Worm (Caenorhabditis elegans): ENCODE data around the gene mrpl-11.

Gene mrpl-11

ce11 chrIII:8717231-8717694 is at the start of gene mrpl-11:
TSS of gene mrpl-11 (plus strand) at chrIII:8717644.
- TF ChIP-seq sptf-1 (tag; optimal IDR thresholded peaks at IDR 0.05), result no peak
- TF ChIP-seq cnd-1 (tag; optimal IDR thresholded peaks at IDR 0.05), result no peak
- TF ChIP-seq elt-3 (tag; optimal IDR thresholded peaks at IDR 0.05), result no peak
- no peak for TF ChIP-seq elt-1 (tag; optimal IDR thresholded peaks at IDR 0.05; ENCODE audit: borderline replicate concordance, insufficient read depth)
- no peak for TF ChIP-seq drap-1 (GFP tag; optimal IDR thresholded peaks at IDR 0.05)
- no peak for TF ChIP-seq unc-120 (tag; optimal IDR thresholded peaks at IDR 0.05; ENCODE audit: poor library complexity, severe bottlenecking)
- TF ChIP-seq mep-1 (tag; optimal IDR thresholded peaks at IDR 0.05), result no peak
- TF ChIP-seq sem-2 (GFP tag; optimal IDR thresholded peaks at IDR 0.05), result no peak
- TF ChIP-seq hlh-1 (tag; optimal IDR thresholded peaks at IDR 0.05), result no peak
- TF ChIP-seq lin-13 (tag; optimal IDR thresholded peaks at IDR 0.05), result no peak
- no peak for TF ChIP-seq nhr-2 (tag; optimal IDR thresholded peaks at IDR 0.05)
- TF ChIP-seq lsy-2 (tag; optimal IDR thresholded peaks at IDR 0.05), result no peak
- TF ChIP-seq ztf-11 (tag; optimal IDR thresholded peaks at IDR 0.05), result no peak

ce11 chrIII:8668717-8669116 is 48.7 kb upstream of the mrpl-11 start:
- TF ChIP-seq nhr-76 (tag; optimal IDR thresholded peaks at IDR 0.05) (no peak), nhr-2 (tag; optimal IDR thresholded peaks at IDR 0.05) (no peak), sptf-1 (tag; optimal IDR thresholded peaks at IDR 0.05) (no peak), lsy-2 (tag; optimal IDR thresholded peaks at IDR 0.05) (no peak), lin-32 (GFP tag; optimal IDR thresholded peaks at IDR 0.05) (no peak), unc-62 (GFP tag; optimal IDR thresholded peaks at IDR 0.05) (peak; percentile 63), lin-13 (tag; optimal IDR thresholded peaks at IDR 0.05) (no peak), M03D4.4 (tag; optimal IDR thresholded peaks at IDR 0.05) (no peak), hlh-1 (tag; optimal IDR thresholded peaks at IDR 0.05) (peak; percentile 4)

DNA sequence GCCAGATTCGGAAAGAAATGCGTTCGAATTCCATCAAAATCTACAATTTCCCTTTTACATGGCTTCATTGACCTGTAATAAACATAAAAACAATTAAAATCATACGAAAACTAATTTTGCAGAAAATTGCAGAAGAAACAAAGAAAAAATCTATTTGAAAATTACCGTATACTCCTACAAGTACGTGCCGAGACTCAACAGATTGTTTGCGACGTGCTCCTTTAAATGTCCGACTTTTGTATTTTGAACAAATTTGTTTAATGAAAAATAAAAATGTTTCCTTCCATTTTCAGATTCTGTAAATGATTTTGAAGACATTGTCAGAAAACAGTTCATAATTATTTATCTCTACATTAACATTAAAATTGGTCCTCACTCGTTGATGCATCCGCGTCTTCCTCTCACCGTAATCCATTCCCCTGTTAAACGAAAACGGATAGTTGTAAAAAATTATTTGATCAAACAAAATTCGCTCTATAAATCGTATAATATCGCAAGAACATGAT is 42.4 kb upstream of the mrpl-11 start, which contains the start of gene pgl-2:
pgl-2 (minus strand) TSS at position 456 of the 506 bp plus-strand sequence.
- TF ChIP-seq nhr-12 (tag; optimal IDR thresholded peaks at IDR 0.05) (no peak), unc-39 (tag; optimal IDR thresholded peaks at IDR 0.05) (no peak), nhr-28 (tag; optimal IDR thresholded peaks at IDR 0.05) (no peak), lin-32 (GFP tag; optimal IDR thresholded peaks at IDR 0.05) (no peak), lsy-2 (tag; optimal IDR thresholded peaks at IDR 0.05) (no peak), cnd-1 (tag; optimal IDR thresholded peaks at IDR 0.05) (no peak), sem-2 (GFP tag; optimal IDR thresholded peaks at IDR 0.05) (no peak), lin-13 (tag; optimal IDR thresholded peaks at IDR 0.05) (no peak), ham-2 (GFP tag; optimal IDR thresholded peaks at IDR 0.05) (no peak), drap-1 (GFP tag; optimal IDR thresholded peaks at IDR 0.05) (no peak)

DNA sequence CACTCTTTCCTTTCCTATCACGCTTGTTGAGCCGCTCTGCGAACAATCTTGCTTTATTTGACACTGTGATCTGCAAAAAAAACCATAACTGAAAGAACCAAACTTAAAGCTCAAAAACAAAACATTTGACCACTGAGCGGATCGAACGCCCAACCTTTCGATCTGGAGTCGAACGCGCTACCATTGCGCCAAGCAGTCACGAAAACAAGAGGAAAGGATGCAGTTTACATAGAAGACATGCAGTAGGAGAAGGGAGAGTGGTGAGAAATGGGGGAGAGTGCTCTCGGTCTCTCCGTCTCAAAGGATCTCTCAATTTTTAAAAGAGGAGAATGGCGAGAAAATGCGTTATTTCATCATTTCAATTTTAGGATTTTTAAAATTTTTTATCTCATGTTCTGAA is 39.1 kb upstream of the mrpl-11 start:
- TF ChIP-seq mep-1 (tag; optimal IDR thresholded peaks at IDR 0.05) (peak; percentile 60), sem-2 (GFP tag; optimal IDR thresholded peaks at IDR 0.05) (peak; percentile 94), sptf-1 (tag; optimal IDR thresholded peaks at IDR 0.05) (peak; percentile 98), elt-3 (tag; optimal IDR thresholded peaks at IDR 0.05) (peak; percentile 63), ztf-11 (tag; optimal IDR thresholded peaks at IDR 0.05) (peak; percentile 61), unc-120 (tag; optimal IDR thresholded peaks at IDR 0.05; ENCODE audit: poor library complexity, severe bottlenecking) (peak; percentile 90), lin-13 (tag; optimal IDR thresholded peaks at IDR 0.05) (peak; percentile 22), ces-1 (GFP tag; optimal IDR thresholded peaks at IDR 0.05) (peak; percentile 44), pha-4 (tag; optimal IDR thresholded peaks at IDR 0.05) (peak; percentile 62), unc-39 (tag; optimal IDR thresholded peaks at IDR 0.05) (peak; percentile 33), tbx-8 (GFP tag; optimal IDR thresholded peaks at IDR 0.05) (peak; percentile 89), blmp-1 (tag; optimal IDR thresholded peaks at IDR 0.05) (peak; percentile 50), nhr-12 (tag; optimal IDR thresholded peaks at IDR 0.05) (peak; percentile 22), elt-1 (tag; optimal IDR thresholded peaks at IDR 0.05; ENCODE audit: borderline replicate concordance, insufficient read depth) (peak; percentile 61), M03D4.4 (tag; optimal IDR thresholded peaks at IDR 0.05) (peak; percentile 96), nhr-2 (tag; optimal IDR thresholded peaks at IDR 0.05) (peak; percentile 20), mab-5 (tag; optimal IDR thresholded peaks at IDR 0.05) (no peak), zip-8 (tag; optimal IDR thresholded peaks at IDR 0.05) (no peak), ceh-39 (tag; optimal IDR thresholded peaks at IDR 0.05) (peak; percentile 43), nhr-237 (tag; optimal IDR thresholded peaks at IDR 0.05) (no peak), hlh-1 (tag; optimal IDR thresholded peaks at IDR 0.05) (peak; percentile 67), snpc-4 (tag; optimal IDR thresholded peaks at IDR 0.05) (no peak), cnd-1 (tag; optimal IDR thresholded peaks at IDR 0.05) (peak; percentile 95), mls-2 (tag; optimal IDR thresholded peaks at IDR 0.05) (peak; percentile 98), ham-2 (GFP tag; optimal IDR thresholded peaks at IDR 0.05) (peak; percentile 91), ceh-83 (GFP tag; optimal IDR thresholded peaks at IDR 0.05) (peak; percentile 97), lin-32 (GFP tag; optimal IDR thresholded peaks at IDR 0.05) (peak; percentile 95), drap-1 (GFP tag; optimal IDR thresholded peaks at IDR 0.05) (peak; percentile 98), ceh-43 (GFP tag; optimal IDR thresholded peaks at IDR 0.05) (peak; percentile 93), flh-1 (GFP tag; optimal IDR thresholded peaks at IDR 0.05) (peak; percentile 87), bed-3 (GFP tag; optimal IDR thresholded peaks at IDR 0.05) (peak; percentile 91), nhr-28 (tag; optimal IDR thresholded peaks at IDR 0.05) (peak; percentile 79), lsy-2 (tag; optimal IDR thresholded peaks at IDR 0.05) (peak; percentile 66), nhr-76 (tag; optimal IDR thresholded peaks at IDR 0.05) (no peak), unc-62 (GFP tag; optimal IDR thresholded peaks at IDR 0.05) (peak; percentile 43)
